Fruit fly (Drosophila melanogaster) whole organism, embryonic: ENCODE data around the gene CG31468.
A peak's percentile ranks its signal among the peaks of the same experiment; 100 is the strongest.

ENCODE experiments used
- Abd-B ChIP-seq: fragments of 200-800 bp; sonication (Bioruptor generic); optimal IDR thresholded peaks from 2 replicates; lab custom pipeline; 2018; ENCODE audit warnings: missing biosample characterization, mild to moderate bottlenecking, missing genetic modification characterization, moderate library complexity
- Atf3 ChIP-seq: fragments of 200-800 bp; sonication (Bioruptor generic); optimal IDR thresholded peaks from 3 replicates; lab custom pipeline; 2016; ENCODE audit warnings: missing biosample characterization, missing genetic modification characterization
- CG10321 ChIP-seq: fragments of 200-800 bp; sonication (Bioruptor generic); IDR thresholded peaks from 2 replicates; pipeline ENCODE4 v1.3.6; 2022; ENCODE audit warnings: missing biosample characterization, missing genetic modification characterization
- CG11504 ChIP-seq: fragments of 200-800 bp; sonication (Bioruptor generic); optimal IDR thresholded peaks from 3 replicates; lab custom pipeline; 2019; ENCODE audit warnings: missing biosample characterization, mild to moderate bottlenecking, missing genetic modification characterization, moderate library complexity
- CG11696 ChIP-seq: fragments of 200-800 bp; sonication (Bioruptor generic); IDR thresholded peaks from 2 replicates; pipeline ENCODE4 v1.3.6; 2022; ENCODE audit warnings: missing biosample characterization, missing genetic modification characterization
- CG12299 ChIP-seq: fragments of 200-800 bp; sonication (Bioruptor generic); optimal IDR thresholded peaks from 2 replicates; lab custom pipeline; 2018; ENCODE audit warnings: missing biosample characterization, mild to moderate bottlenecking, missing genetic modification characterization
- CG1233 ChIP-seq: fragments of 200-800 bp; sonication (Bioruptor generic); optimal IDR thresholded peaks from 4 replicates; lab custom pipeline; 2018; ENCODE audit warnings: missing biosample characterization, mild to moderate bottlenecking, missing genetic modification characterization
- CG13123 ChIP-seq: fragments of 200-800 bp; sonication (Bioruptor generic); optimal IDR thresholded peaks from 2 replicates; lab custom pipeline; 2016; ENCODE audit warnings: missing biosample characterization, missing genetic modification characterization
- CG13775 ChIP-seq: fragments of 200-800 bp; sonication (Bioruptor generic); optimal IDR thresholded peaks from 3 replicates; lab custom pipeline; 2017; ENCODE audit warnings: missing biosample characterization, mild to moderate bottlenecking, missing genetic modification characterization
- CG1832 ChIP-seq: fragments of 200-800 bp; sonication (Bioruptor generic); optimal IDR thresholded peaks from 2 replicates; lab custom pipeline; 2017; ENCODE audit warnings: missing biosample characterization, mild to moderate bottlenecking, missing genetic modification characterization, inconsistent platforms
- CG18764 ChIP-seq: fragments of 200-800 bp; sonication (Bioruptor generic); optimal IDR thresholded peaks from 3 replicates; lab custom pipeline; 2016; ENCODE audit warnings: missing biosample characterization, missing genetic modification characterization
- CG2199 ChIP-seq: fragments of 200-800 bp; sonication (Bioruptor generic); IDR thresholded peaks from 3 replicates; pipeline ENCODE4 v1.3.6; 2022; ENCODE audit warnings: missing biosample characterization, missing genetic modification characterization
- CG3065 ChIP-seq: fragments of 200-800 bp; sonication (Bioruptor generic); optimal IDR thresholded peaks from 2 replicates; lab custom pipeline; 2016; ENCODE audit warnings: missing biosample characterization, missing genetic modification characterization
- CG32767 ChIP-seq: fragments of 200-800 bp; sonication (Bioruptor generic); IDR thresholded peaks from 2 replicates; pipeline ENCODE4 v1.3.6; 2022; ENCODE audit warnings: missing biosample characterization, missing genetic modification characterization
- CG34224 ChIP-seq: fragments of 200-800 bp; sonication (Bioruptor generic); IDR thresholded peaks from 3 replicates; pipeline ENCODE4 v1.3.6; 2022; ENCODE audit warnings: missing biosample characterization, missing genetic modification characterization; ENCODE audit not compliant: partially characterized antibody
- CG34422 ChIP-seq: fragments of 200-800 bp; sonication (Bioruptor generic); IDR thresholded peaks from 3 replicates; pipeline ENCODE4 v1.3.6; 2022; ENCODE audit warnings: missing biosample characterization, missing genetic modification characterization
- CG4707 ChIP-seq: fragments of 200-800 bp; sonication (Bioruptor generic); optimal IDR thresholded peaks from 2 replicates; lab custom pipeline; 2018; ENCODE audit warnings: missing biosample characterization, mild to moderate bottlenecking, missing genetic modification characterization, moderate library complexity
- CG8359 ChIP-seq: fragments of 200-800 bp; sonication (Bioruptor generic); optimal IDR thresholded peaks from 2 replicates; lab custom pipeline; 2017; ENCODE audit warnings: missing biosample characterization, mild to moderate bottlenecking, missing genetic modification characterization, borderline replicate concordance
- CG9215 ChIP-seq: fragments of 200-800 bp; sonication (Bioruptor generic); IDR thresholded peaks from 2 replicates; pipeline ENCODE4 v1.3.6; 2022; ENCODE audit warnings: missing biosample characterization, missing genetic modification characterization
- CG9727 ChIP-seq: fragments of 200-800 bp; sonication (Bioruptor generic); optimal IDR thresholded peaks from 3 replicates; lab custom pipeline; 2017; ENCODE audit warnings: missing biosample characterization, mild to moderate bottlenecking, missing genetic modification characterization
- CkIIα-i1 ChIP-seq: fragments of 200-800 bp; sonication (Bioruptor generic); IDR thresholded peaks from 2 replicates; pipeline ENCODE4 v1.3.6; 2022; ENCODE audit warnings: missing biosample characterization, missing genetic modification characterization
- Hr78 ChIP-seq, 2 experiments: fragments of 200-800 bp in 1 of 2; fragments of >200 bp in 1 of 2; sonication (Bioruptor generic) in 1 of 2; optimal IDR thresholded peaks; 2 replicates each; lab custom pipeline; 2017 to 2019; ENCODE audit warnings: missing biosample characterization in 2 of 2, missing genetic modification characterization in 2 of 2, mild to moderate bottlenecking in 1 of 2, moderate library complexity in 1 of 2
- MBD-R2 ChIP-seq: fragments of 200-800 bp; sonication (Bioruptor generic); IDR thresholded peaks from 2 replicates; pipeline ENCODE4 v1.3.6; 2022; ENCODE audit warnings: missing biosample characterization, missing genetic modification characterization
- MTF-1 ChIP-seq: fragments of 200-800 bp; sonication (Bioruptor generic); optimal IDR thresholded peaks from 2 replicates; lab custom pipeline; 2018; ENCODE audit warnings: missing biosample characterization, mild to moderate bottlenecking, missing genetic modification characterization, borderline replicate concordance
- Mad ChIP-seq: fragments of 200-800 bp; sonication (Bioruptor generic); optimal IDR thresholded peaks from 2 replicates; lab custom pipeline; 2016; ENCODE audit warnings: missing biosample characterization, missing genetic modification characterization
- Max ChIP-seq: fragments of 200-800 bp; sonication (Bioruptor generic); optimal IDR thresholded peaks from 2 replicates; lab custom pipeline; 2016; ENCODE audit warnings: missing biosample characterization, mild to moderate bottlenecking, missing genetic modification characterization
- Myb ChIP-seq: fragments of 200-800 bp; sonication (Bioruptor generic); optimal IDR thresholded peaks from 2 replicates; lab custom pipeline; 2016; ENCODE audit warnings: missing biosample characterization, missing genetic modification characterization
- Nf-YA ChIP-seq: fragments of 200-800 bp; sonication (Bioruptor generic); IDR thresholded peaks from 2 replicates; pipeline ENCODE4 v1.3.6; 2022; ENCODE audit warnings: missing biosample characterization, missing genetic modification characterization
- Sin3A ChIP-seq: fragments of >200 bp; optimal IDR thresholded peaks from 2 replicates; lab custom pipeline; 2018
- Sox102F ChIP-seq: fragments of 200-800 bp; sonication (Bioruptor generic); optimal IDR thresholded peaks from 2 replicates; lab custom pipeline; 2018; ENCODE audit warnings: missing biosample characterization, mild to moderate bottlenecking, missing genetic modification characterization, moderate library complexity
- bsh ChIP-seq, 2 experiments: fragments of 200-800 bp; sonication (Bioruptor generic); optimal IDR thresholded peaks; 2 replicates each; lab custom pipeline; 2017 to 2018; ENCODE audit warnings: mild to moderate bottlenecking in 2 of 2, missing biosample characterization in 2 of 2, missing genetic modification characterization in 2 of 2, moderate library complexity in 1 of 2
- dan ChIP-seq: fragments of 200-800 bp; sonication (Bioruptor generic); IDR thresholded peaks from 2 replicates; pipeline ENCODE4 v1.3.6; 2022; ENCODE audit warnings: missing biosample characterization, missing genetic modification characterization
- danr ChIP-seq: fragments of 200-800 bp; sonication (Bioruptor generic); IDR thresholded peaks from 2 replicates; pipeline ENCODE4 v1.3.6; 2022; ENCODE audit warnings: missing biosample characterization, missing genetic modification characterization
- fd3F ChIP-seq: fragments of 200-800 bp; sonication (Bioruptor generic); optimal IDR thresholded peaks from 2 replicates; lab custom pipeline; 2018; ENCODE audit warnings: missing biosample characterization, mild to moderate bottlenecking, missing genetic modification characterization, moderate library complexity
- fd96Cb ChIP-seq: fragments of 200-800 bp; sonication (Bioruptor generic); optimal IDR thresholded peaks from 2 replicates; lab custom pipeline; 2018; ENCODE audit warnings: missing biosample characterization, mild to moderate bottlenecking, missing genetic modification characterization, moderate library complexity
- insv ChIP-seq, 2 experiments: fragments of 200-800 bp; sonication (Bioruptor generic); optimal IDR thresholded peaks; 3 replicates each; lab custom pipeline; 2016 to 2018; ENCODE audit warnings: missing biosample characterization in 2 of 2, missing genetic modification characterization in 2 of 2
- jing ChIP-seq: fragments of 200-800 bp; sonication (Bioruptor generic); optimal IDR thresholded peaks from 2 replicates; lab custom pipeline; 2018; ENCODE audit warnings: missing biosample characterization, mild to moderate bottlenecking, missing genetic modification characterization
- kah ChIP-seq: fragments of 200-800 bp; sonication (Bioruptor generic); optimal IDR thresholded peaks from 2 replicates; lab custom pipeline; 2018; ENCODE audit warnings: missing biosample characterization, mild to moderate bottlenecking, missing genetic modification characterization
- otp ChIP-seq: fragments of 200-800 bp; sonication (Bioruptor generic); IDR thresholded peaks from 3 replicates; pipeline ENCODE4, ENCODE4 v1.3.6; 2022; ENCODE audit warnings: missing biosample characterization, missing genetic modification characterization
- p53 ChIP-seq: fragments of 200-800 bp; sonication (Bioruptor generic); optimal IDR thresholded peaks from 2 replicates; lab custom pipeline; 2016; ENCODE audit warnings: missing biosample characterization, missing genetic modification characterization
- pb ChIP-seq: fragments of 200-800 bp; sonication (Bioruptor generic); optimal IDR thresholded peaks from 3 replicates; lab custom pipeline; 2016; ENCODE audit warnings: missing biosample characterization, missing genetic modification characterization
- prd ChIP-seq, 3 experiments: fragments of >200 bp in 2 of 3; fragments of 200-800 bp in 1 of 3; sonication (Bioruptor generic) in 1 of 3; optimal IDR thresholded peaks in 2 of 3; IDR thresholded peaks in 1 of 3; 2 replicates in 2 of 3; 3 replicates in 1 of 3; pipeline versions ENCODE4 v1.3.6 to Lab custom; 2017 to 2022; ENCODE audit warnings: missing biosample characterization in 1 of 3, missing genetic modification characterization in 1 of 3
- shn ChIP-seq: fragments of 200-800 bp; sonication (Bioruptor generic); optimal IDR thresholded peaks from 3 replicates; lab custom pipeline; 2016; ENCODE audit warnings: missing biosample characterization, missing genetic modification characterization
- slp2 ChIP-seq: fragments of 200-800 bp; sonication (Bioruptor generic); optimal IDR thresholded peaks from 2 replicates; lab custom pipeline; 2016; ENCODE audit warnings: missing biosample characterization, missing genetic modification characterization
- sob ChIP-seq: fragments of 200-800 bp; sonication (Bioruptor generic); IDR thresholded peaks from 2 replicates; pipeline ENCODE4 v1.3.6; 2022; ENCODE audit warnings: missing biosample characterization, missing genetic modification characterization
- ssp ChIP-seq: fragments of 200-800 bp; sonication (Bioruptor generic); IDR thresholded peaks from 2 replicates; pipeline ENCODE4 v1.3.6; 2022; ENCODE audit warnings: missing biosample characterization, missing genetic modification characterization
- vnd ChIP-seq: fragments of 200-800 bp; sonication (Bioruptor generic); IDR thresholded peaks from 3 replicates; pipeline ENCODE4 v1.3.6; 2022; ENCODE audit warnings: missing biosample characterization, missing genetic modification characterization; ENCODE audit not compliant: partially characterized antibody
- vvl ChIP-seq: fragments of 200-800 bp; sonication (Bioruptor generic); IDR thresholded peaks from 2 replicates; pipeline ENCODE4 v1.3.6; 2022; ENCODE audit warnings: missing biosample characterization, missing genetic modification characterization
- wdn ChIP-seq: fragments of 200-800 bp; sonication (Bioruptor generic); IDR thresholded peaks from 2 replicates; pipeline ENCODE4 v1.3.6; 2022; ENCODE audit warnings: missing biosample characterization, missing genetic modification characterization

Gene CG31468

dm6 chr3R:23723381-23724034 is 23.4 kb upstream of the CG31468 start (continued):
- TF ChIP-seq kah (GFP tag; lab: Kevin White, UChicago) (peak; percentile 31), vvl (GFP tag; lab: Robert Waterston, UW) (peak; percentile 78), CG9727 (peak; percentile 43), p53 (GFP tag; lab: Kevin White, UChicago) (peak; percentile 61), Nf-YA (GFP tag; lab: Robert Waterston, UW) (peak; percentile 86), CG32767 (GFP tag; lab: Robert Waterston, UW) (peak; percentile 47), CG10321 (peak; percentile 51), ssp (GFP tag; lab: Robert Waterston, UW) (no peak), Sox102F (GFP tag; lab: Kevin White, UChicago) (peak; percentile 24), Atf3 (GFP tag; lab: Kevin White, UChicago) (no peak), CG1233 (GFP tag; lab: Kevin White, UChicago) (peak; percentile 36), CG11696 (GFP tag; lab: Robert Waterston, UW) (peak; percentile 56), CG1832 (GFP tag; lab: Kevin White, UChicago) (no peak), CG9215 (GFP tag; lab: Robert Waterston, UW) (no peak), shn (no peak), slp2 (GFP tag; lab: Kevin White, UChicago) (peak; percentile 56), pb (GFP tag; lab: Kevin White, UChicago) (peak; percentile 73), CG13775 (no peak), prd (optimal IDR thresholded peaks at IDR 0.05; lab: Kevin White, UChicago) (no peak), prd (GFP tag; IDR thresholded peaks at IDR 0.05; lab: Robert Waterston, UW) (peak; percentile 41; the same call in 1 of the 3 replicates), CkIIα-i1 (GFP tag; lab: Robert Waterston, UW) (no peak; the same call in 1 of the 2 replicates), Sin3A (no peak), bsh (GFP tag; optimal IDR thresholded peaks at IDR 0.05; lab: Kevin White, UChicago) (peak in 1 of 2 experiments; percentile 44), danr (GFP tag; lab: Robert Waterston, UW) (no peak), CG34422 (GFP tag; lab: Robert Waterston, UW) (0 out of 3 replicates have a peak, but pooled peaks have one; percentile 49), CG18764 (GFP tag; lab: Kevin White, UChicago) (no peak), CG4707 (GFP tag; lab: Kevin White, UChicago) (peak; percentile 59), CG11504 (tag; lab: Kevin White, UChicago) (peak; percentile 73), wdn (no peak), CG34224 (no peak), CG3065 (GFP tag; lab: Kevin White, UChicago) (no peak), Hr78 (GFP tag; optimal IDR thresholded peaks at IDR 0.05; lab: Kevin White, UChicago) (no peak), CG13123 (peak; percentile 48), fd96Cb (tag; lab: Kevin White, UChicago) (peak; percentile 3), otp (peak; percentile 75; the same call in 2 of the 3 replicates), CG2199 (0 out of 3 replicates have a peak, but pooled peaks have one; percentile 42), MBD-R2 (GFP tag; lab: Robert Waterston, UW) (no peak), Abd-B (GFP tag; lab: Kevin White, UChicago) (no peak), vnd (GFP tag; lab: Robert Waterston, UW) (no peak), insv (GFP tag; optimal IDR thresholded peaks at IDR 0.05; lab: Kevin White, UChicago) (peak in 1 of 2 experiments; percentile 32), sob (no peak), Max (GFP tag; lab: Kevin White, UChicago) (peak; percentile 10), fd3F (GFP tag; lab: Kevin White, UChicago) (no peak), MTF-1 (GFP tag; lab: Kevin White, UChicago) (peak; percentile 95), Myb (GFP tag; lab: Kevin White, UChicago) (peak; percentile 22), dan (GFP tag; lab: Robert Waterston, UW) (no peak), CG8359 (GFP tag; lab: Kevin White, UChicago) (peak; percentile 52), CG12299 (tag; lab: Kevin White, UChicago) (peak; percentile 51), Mad (GFP tag; lab: Kevin White, UChicago) (no peak), jing (GFP tag; lab: Kevin White, UChicago) (no peak)
